Fruit fly (Drosophila melanogaster) whole organism, embryonic: Measurements from ENCODE around the gene ph-d.

Experiments used
- Ada2b ChIP-seq: fragments of 200-800 bp; sonication (Bioruptor generic); IDR thresholded peaks from 2 replicates; pipeline ENCODE4 v1.3.6; 2022; ENCODE audit warnings: missing biosample characterization, missing genetic modification characterization
- Aef1 ChIP-seq: fragments of 200-800 bp; sonication (Bioruptor generic); IDR thresholded peaks from 3 replicates; pipeline ENCODE4 v1.3.6; 2022; ENCODE audit warnings: missing biosample characterization, missing genetic modification characterization
- Bdp1 ChIP-seq: fragments of 200-800 bp; sonication (Bioruptor generic); optimal IDR thresholded peaks from 3 replicates; lab custom pipeline; 2016; ENCODE audit warnings: missing biosample characterization, missing genetic modification characterization
- Blimp-1 ChIP-seq: fragments of 200-800 bp; sonication (Bioruptor generic); optimal IDR thresholded peaks from 3 replicates; lab custom pipeline; 2018; ENCODE audit warnings: missing biosample characterization, missing genetic modification characterization, mild to moderate bottlenecking, moderate library complexity, missing genetic modification reagents
- C15 ChIP-seq: fragments of 200-800 bp; sonication (Bioruptor generic); IDR thresholded peaks from 3 replicates; pipeline ENCODE4 v1.3.6; 2022; ENCODE audit warnings: missing biosample characterization, missing genetic modification characterization
- CG10431 ChIP-seq: fragments of 200-800 bp; sonication (Bioruptor generic); optimal IDR thresholded peaks from 3 replicates; lab custom pipeline; 2018; ENCODE audit warnings: missing biosample characterization, mild to moderate bottlenecking, missing genetic modification characterization
- CG10979 ChIP-seq: fragments of 200-800 bp; sonication (Bioruptor generic); optimal IDR thresholded peaks from 2 replicates; lab custom pipeline; 2018; ENCODE audit warnings: missing biosample characterization, mild to moderate bottlenecking, missing genetic modification characterization, moderate library complexity
- CG13424 ChIP-seq: fragments of 200-800 bp; sonication (Bioruptor generic); optimal IDR thresholded peaks from 2 replicates; lab custom pipeline; 2019; ENCODE audit warnings: missing biosample characterization, mild to moderate bottlenecking, missing genetic modification characterization, moderate library complexity
- CG17802 ChIP-seq: fragments of 200-800 bp; sonication (Bioruptor generic); optimal IDR thresholded peaks from 2 replicates; lab custom pipeline; 2018; ENCODE audit warnings: missing biosample characterization, mild to moderate bottlenecking, missing genetic modification characterization, moderate library complexity
- CG2120 ChIP-seq: fragments of 200-800 bp; sonication (Bioruptor generic); optimal IDR thresholded peaks from 3 replicates; lab custom pipeline; 2016; ENCODE audit warnings: missing biosample characterization, missing genetic modification characterization
- CG2678 ChIP-seq: fragments of 200-800 bp; sonication (Bioruptor generic); optimal IDR thresholded peaks from 3 replicates; lab custom pipeline; 2019; ENCODE audit warnings: missing biosample characterization, mild to moderate bottlenecking, missing genetic modification characterization, moderate library complexity
- CG2875 ChIP-seq: fragments of 200-800 bp; sonication (Bioruptor generic); optimal IDR thresholded peaks from 2 replicates; lab custom pipeline; 2017; ENCODE audit warnings: missing biosample characterization, mild to moderate bottlenecking, missing genetic modification characterization, missing genetic modification reagents
- CG3065 ChIP-seq: fragments of 200-800 bp; sonication (Bioruptor generic); optimal IDR thresholded peaks from 2 replicates; lab custom pipeline; 2016; ENCODE audit warnings: missing biosample characterization, missing genetic modification characterization
- CG33213 ChIP-seq: fragments of 200-800 bp; sonication (Bioruptor generic); optimal IDR thresholded peaks from 3 replicates; lab custom pipeline; 2016; ENCODE audit warnings: missing biosample characterization, missing genetic modification characterization
- CG34376 ChIP-seq: fragments of 200-800 bp; sonication (Bioruptor generic); optimal IDR thresholded peaks from 2 replicates; lab custom pipeline; 2018; ENCODE audit warnings: missing biosample characterization, mild to moderate bottlenecking, missing genetic modification characterization
- CG3995 ChIP-seq: fragments of 200-800 bp; sonication (Bioruptor generic); optimal IDR thresholded peaks from 3 replicates; lab custom pipeline; 2016; ENCODE audit warnings: missing biosample characterization, missing genetic modification characterization
- CG4730 ChIP-seq: fragments of 200-800 bp; sonication (Bioruptor generic); IDR thresholded peaks from 2 replicates; pipeline ENCODE4 v1.3.6; 2022; ENCODE audit warnings: missing biosample characterization, missing genetic modification characterization
- CG8281 ChIP-seq: fragments of 200-800 bp; sonication (Bioruptor generic); optimal IDR thresholded peaks from 2 replicates; lab custom pipeline; 2018; ENCODE audit warnings: missing biosample characterization, mild to moderate bottlenecking, missing genetic modification characterization, moderate library complexity
- Dip2 ChIP-seq: fragments of 200-800 bp; sonication (Bioruptor generic); IDR thresholded peaks from 2 replicates; pipeline ENCODE4 v1.3.6; 2022; ENCODE audit warnings: missing biosample characterization, missing genetic modification characterization
- Dref ChIP-seq: fragments of 200-800 bp; sonication (Bioruptor generic); IDR thresholded peaks from 2 replicates; pipeline ENCODE4 v1.3.6; 2022; ENCODE audit warnings: missing biosample characterization, missing genetic modification characterization
- ERR ChIP-seq: fragments of 200-800 bp; sonication (Bioruptor generic); optimal IDR thresholded peaks from 2 replicates; lab custom pipeline; 2016; ENCODE audit warnings: missing biosample characterization, missing genetic modification characterization
- Fer1 ChIP-seq: fragments of 200-800 bp; sonication (Bioruptor generic); optimal IDR thresholded peaks from 2 replicates; lab custom pipeline; 2017; ENCODE audit warnings: missing biosample characterization, mild to moderate bottlenecking, missing genetic modification characterization
- Fer3 ChIP-seq: fragments of 200-800 bp; sonication (Bioruptor generic); optimal IDR thresholded peaks from 2 replicates; lab custom pipeline; 2018; ENCODE audit warnings: missing biosample characterization, mild to moderate bottlenecking, missing genetic modification characterization, moderate library complexity
- GATAe ChIP-seq: fragments of 200-800 bp; sonication (Bioruptor generic); conservative IDR thresholded peaks from 2 replicates; pipeline ENCODE4 v1.3.6; 2022; ENCODE audit warnings: missing biosample characterization, missing genetic modification characterization
- HmgZ ChIP-seq: fragments of 200-800 bp; sonication (Bioruptor generic); optimal IDR thresholded peaks from 2 replicates; lab custom pipeline; 2018; ENCODE audit warnings: missing biosample characterization, mild to moderate bottlenecking, missing genetic modification characterization
- Hr78 ChIP-seq, 2 experiments: fragments of 200-800 bp in 1 of 2; fragments of >200 bp in 1 of 2; sonication (Bioruptor generic) in 1 of 2; optimal IDR thresholded peaks; 2 replicates each; lab custom pipeline; 2017 to 2019; ENCODE audit warnings: missing biosample characterization in 2 of 2, missing genetic modification characterization in 2 of 2, mild to moderate bottlenecking in 1 of 2, moderate library complexity in 1 of 2
- Med ChIP-seq: fragments of 200-800 bp; sonication (Bioruptor generic); peaks from one replicate; lab custom pipeline; 2016; ENCODE audit warnings: missing biosample characterization, missing genetic modification characterization, mild to moderate bottlenecking, inconsistent platforms, moderate library complexity
- NC2α ChIP-seq: fragments of 200-800 bp; sonication (Bioruptor generic); optimal IDR thresholded peaks from 2 replicates; lab custom pipeline; 2016; ENCODE audit warnings: missing biosample characterization, missing genetic modification characterization
- Nf-YA ChIP-seq: fragments of 200-800 bp; sonication (Bioruptor generic); IDR thresholded peaks from 2 replicates; pipeline ENCODE4 v1.3.6; 2022; ENCODE audit warnings: missing biosample characterization, missing genetic modification characterization
- Opbp ChIP-seq: fragments of 200-800 bp; sonication (Bioruptor generic); IDR thresholded peaks from 3 replicates; pipeline ENCODE4 v1.3.6; 2022; ENCODE audit warnings: missing biosample characterization, missing genetic modification characterization; ENCODE audit not compliant: partially characterized antibody
- Rx ChIP-seq: fragments of 200-800 bp; sonication (Bioruptor generic); IDR thresholded peaks from 2 replicates; pipeline ENCODE4 v1.3.6; 2022; ENCODE audit warnings: missing biosample characterization, missing genetic modification characterization
- bab2 ChIP-seq: fragments of 200-800 bp; sonication (Bioruptor generic); optimal IDR thresholded peaks from 2 replicates; lab custom pipeline; 2016; ENCODE audit warnings: missing biosample characterization, missing genetic modification characterization
- chinmo ChIP-seq: fragments of 200-800 bp; sonication (Bioruptor generic); IDR thresholded peaks from 4 replicates; pipeline ENCODE4 v1.3.6; 2022; ENCODE audit warnings: missing biosample characterization, missing genetic modification characterization; ENCODE audit not compliant: partially characterized antibody
- crp ChIP-seq, 2 experiments: fragments of 200-800 bp; sonication (Bioruptor generic); optimal IDR thresholded peaks; 2 replicates in 1 of 2; 3 replicates in 1 of 2; lab custom pipeline; 2017; ENCODE audit warnings: missing biosample characterization in 2 of 2, missing genetic modification characterization in 2 of 2, mild to moderate bottlenecking in 1 of 2, moderate library complexity in 1 of 2
- dan ChIP-seq: fragments of 200-800 bp; sonication (Bioruptor generic); IDR thresholded peaks from 2 replicates; pipeline ENCODE4 v1.3.6; 2022; ENCODE audit warnings: missing biosample characterization, missing genetic modification characterization
- dm ChIP-seq: fragments of 200-800 bp; sonication (Bioruptor generic); optimal IDR thresholded peaks from 3 replicates; lab custom pipeline; 2016; ENCODE audit warnings: missing biosample characterization, missing genetic modification characterization
- gfzf ChIP-seq: fragments of 200-800 bp; sonication (Bioruptor generic); optimal IDR thresholded peaks from 2 replicates; lab custom pipeline; 2016; ENCODE audit warnings: missing biosample characterization, mild to moderate bottlenecking, missing genetic modification characterization, moderate library complexity
- gsb ChIP-seq: fragments of 200-800 bp; sonication (Bioruptor generic); IDR thresholded peaks from 2 replicates; pipeline ENCODE4 v1.3.6; 2022; ENCODE audit warnings: missing biosample characterization, missing genetic modification characterization
- jigr1 ChIP-seq: fragments of 200-800 bp; sonication (Bioruptor generic); IDR thresholded peaks from 3 replicates; pipeline ENCODE4 v1.3.6; 2022; ENCODE audit warnings: missing biosample characterization, missing genetic modification characterization
- kay ChIP-seq: fragments of 200-800 bp; sonication (Bioruptor generic); optimal IDR thresholded peaks from 2 replicates; lab custom pipeline; 2016; ENCODE audit warnings: missing biosample characterization, missing genetic modification characterization
- luna ChIP-seq: fragments of 200-800 bp; sonication (Bioruptor generic); optimal IDR thresholded peaks from 2 replicates; lab custom pipeline; 2016; ENCODE audit warnings: missing biosample characterization, missing genetic modification characterization
- odd ChIP-seq: fragments of 200-800 bp; sonication (Bioruptor generic); optimal IDR thresholded peaks from 2 replicates; lab custom pipeline; 2017; ENCODE audit warnings: missing biosample characterization, mild to moderate bottlenecking, missing genetic modification characterization
- prd ChIP-seq, 3 experiments: fragments of >200 bp in 2 of 3; fragments of 200-800 bp in 1 of 3; sonication (Bioruptor generic) in 1 of 3; optimal IDR thresholded peaks in 2 of 3; IDR thresholded peaks in 1 of 3; 2 replicates in 2 of 3; 3 replicates in 1 of 3; pipeline versions ENCODE4 v1.3.6 to Lab custom; 2017 to 2022; ENCODE audit warnings: missing biosample characterization in 1 of 3, missing genetic modification characterization in 1 of 3
- rib ChIP-seq: fragments of 200-800 bp; sonication (Bioruptor generic); IDR thresholded peaks from 2 replicates; pipeline ENCODE4 v1.3.6; 2022; ENCODE audit warnings: missing biosample characterization, missing genetic modification characterization
- ro ChIP-seq: fragments of 200-800 bp; sonication (Bioruptor generic); IDR thresholded peaks from 2 replicates; pipeline ENCODE4 v1.3.6; 2022; ENCODE audit warnings: missing biosample characterization, missing genetic modification characterization
- sd ChIP-seq: fragments of 200-800 bp; sonication (Bioruptor generic); optimal IDR thresholded peaks from 3 replicates; lab custom pipeline; 2018; ENCODE audit warnings: missing biosample characterization, mild to moderate bottlenecking, missing genetic modification characterization, moderate library complexity
- tgo ChIP-seq: fragments of 200-800 bp; sonication (Bioruptor generic); IDR thresholded peaks from 3 replicates; pipeline ENCODE4 v1.3.6; 2022; ENCODE audit warnings: missing biosample characterization, missing genetic modification characterization
- trem ChIP-seq: fragments of 200-800 bp; optimal IDR thresholded peaks from 3 replicates; lab custom pipeline; 2019; ENCODE audit warnings: missing biosample characterization, mild to moderate bottlenecking, missing genetic modification characterization, moderate library complexity
- yki ChIP-seq: fragments of >200 bp; optimal IDR thresholded peaks from 3 replicates; lab custom pipeline; 2018
- zfh2 ChIP-seq: fragments of 200-800 bp; sonication (Bioruptor generic); optimal IDR thresholded peaks from 2 replicates; lab custom pipeline; 2016; ENCODE audit warnings: missing biosample characterization, missing genetic modification characterization

The ph-d gene

dm6 chrX:2141159-2141853 lies 18.2 kb upstream of the ph-d start, which contains the start of gene D2hgdh (continued):
- no peak for TF ChIP-seq Bdp1 (GFP tag; lab: Kevin White, UChicago)
- TF ChIP-seq crp (GFP tag; optimal IDR thresholded peaks at IDR 0.05; lab: Kevin White, UChicago): no peak
- no peak for TF ChIP-seq HmgZ (tag; lab: Kevin White, UChicago)
- TF ChIP-seq CG3065 (GFP tag; lab: Kevin White, UChicago): no peak
- no peak for TF ChIP-seq gfzf
- peak; percentile 14 for TF ChIP-seq zfh2 (GFP tag; lab: Kevin White, UChicago)
- no peak for TF ChIP-seq CG33213 (GFP tag; lab: Kevin White, UChicago)
- TF ChIP-seq CG2120 (GFP tag; lab: Kevin White, UChicago): peak; percentile 60
- no peak for TF ChIP-seq C15
- TF ChIP-seq Blimp-1: no peak
- no peak for TF ChIP-seq tgo
- TF ChIP-seq Nf-YA: no peak
- TF ChIP-seq prd (optimal IDR thresholded peaks at IDR 0.05; lab: Kevin White, UChicago): no peak
- no peak for TF ChIP-seq prd (GFP tag; IDR thresholded peaks at IDR 0.05; lab: Robert Waterston, UW)
- no peak for TF ChIP-seq gsb (GFP tag; lab: Robert Waterston, UW)
- no peak for TF ChIP-seq Hr78 (GFP tag; optimal IDR thresholded peaks at IDR 0.05; lab: Kevin White, UChicago)
- TF ChIP-seq Fer1 (GFP tag; lab: Kevin White, UChicago): no peak
- no peak for TF ChIP-seq Dip2 (GFP tag; lab: Robert Waterston, UW)
- no peak for TF ChIP-seq CG17802 (tag; lab: Kevin White, UChicago)
- no peak for TF ChIP-seq bab2
- TF ChIP-seq Dref (GFP tag; lab: Robert Waterston, UW): no peak
- no peak for TF ChIP-seq kay (GFP tag; lab: Kevin White, UChicago)
- TF ChIP-seq luna: no peak
- no peak for TF ChIP-seq ro (GFP tag; lab: Robert Waterston, UW)
- TF ChIP-seq CG3995: no peak
- TF ChIP-seq sd (tag; lab: Kevin White, UChicago): no peak
- 0 out of 2 replicates have a peak, but pooled peaks have one; percentile 7 for TF ChIP-seq Ada2b (GFP tag; lab: Robert Waterston, UW)
- no peak for TF ChIP-seq Fer3 (tag; lab: Kevin White, UChicago)
- no peak for TF ChIP-seq ERR (GFP tag; lab: Kevin White, UChicago)
- TF ChIP-seq odd: no peak
- TF ChIP-seq jigr1 (GFP tag; lab: Robert Waterston, UW): no peak
- no peak for TF ChIP-seq NC2α (GFP tag; lab: Kevin White, UChicago)
- no peak for TF ChIP-seq Aef1
- TF ChIP-seq chinmo (GFP tag; lab: Robert Waterston, UW): peak; percentile 71; the same call in 1 of the 4 replicates
- TF ChIP-seq CG8281 (tag; lab: Kevin White, UChicago): no peak
- TF ChIP-seq CG2678 (tag; lab: Kevin White, UChicago): peak; percentile 30
- peak; percentile 38 for TF ChIP-seq CG34376 (GFP tag; lab: Kevin White, UChicago)
- TF ChIP-seq rib: no peak
- TF ChIP-seq Rx (GFP tag; lab: Robert Waterston, UW): no peak
- TF ChIP-seq yki: no peak
- TF ChIP-seq dm (GFP tag; lab: Kevin White, UChicago): no peak
- TF ChIP-seq GATAe (GFP tag; lab: Robert Waterston, UW): no peak
- TF ChIP-seq CG2875: no peak
- no peak for TF ChIP-seq CG13424 (tag; lab: Kevin White, UChicago)
- no peak for TF ChIP-seq CG10431 (GFP tag; lab: Kevin White, UChicago)
- no peak for TF ChIP-seq trem (tag; lab: Kevin White, UChicago)
- TF ChIP-seq Opbp (GFP tag; lab: Robert Waterston, UW): no peak
- no peak for TF ChIP-seq CG4730 (GFP tag; lab: Robert Waterston, UW)
- peak; percentile 79 for TF ChIP-seq Med
- no peak for TF ChIP-seq CG10979 (tag; lab: Kevin White, UChicago)
- TF ChIP-seq dan (GFP tag; lab: Robert Waterston, UW): no peak
